Fruit fly (Drosophila melanogaster) whole organism, larva: ENCODE measurements around the gene C1GalTA.

Source experiments
- noc ChIP-seq: fragments of 200-800 bp; sonication (Bioruptor generic); optimal IDR thresholded peaks from 3 replicates; lab custom pipeline; 2019; ENCODE audit warnings: missing biosample characterization, mild to moderate bottlenecking, missing genetic modification characterization, moderate library complexity

C1GalTA gene

DNA sequence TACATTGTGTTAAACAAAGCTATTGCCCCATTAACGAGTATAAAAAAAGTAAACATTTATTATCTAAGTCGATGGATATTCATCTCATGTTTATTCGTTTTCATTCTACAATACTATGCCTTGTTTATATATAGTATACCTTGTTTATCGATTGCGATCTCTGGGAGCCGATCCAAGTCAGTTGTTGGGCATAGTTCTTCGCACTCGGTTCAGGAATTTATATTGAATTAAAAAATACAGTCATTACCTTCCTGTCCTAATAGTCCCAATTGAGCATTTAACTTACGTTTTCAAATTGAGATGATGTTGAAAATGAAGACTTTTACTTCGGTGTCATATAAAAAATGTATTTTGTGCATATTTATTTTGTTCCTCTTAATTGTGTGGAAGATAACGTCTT is 13.6 kb upstream of the C1GalTA start, which contains the start of gene CG32984:
Gene CG32984 (plus strand): TSS at position 301 of the 400 bp plus-strand sequence.
- TF ChIP-seq noc (tag; lab: Kevin White, UChicago) = no peak

DNA sequence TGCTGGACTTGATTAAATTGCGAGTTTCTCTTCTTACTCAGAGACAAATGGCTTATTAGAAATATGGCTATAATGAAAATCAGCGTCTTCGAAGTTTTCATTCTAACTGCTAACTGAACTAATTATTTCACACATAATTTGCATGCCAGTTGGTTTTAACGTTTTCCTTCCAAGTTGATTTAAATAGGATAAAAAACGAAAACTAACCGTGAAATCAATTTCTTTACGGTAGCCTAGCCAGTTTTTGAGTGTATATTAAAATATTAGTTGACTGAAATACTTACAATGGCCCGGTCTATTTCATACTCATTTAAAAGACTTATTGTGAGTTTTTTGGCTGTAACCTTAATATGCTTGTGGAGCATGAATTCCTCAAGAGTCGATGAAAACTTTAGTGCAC is 11.2 kb upstream of the C1GalTA start, which contains the start of the genes CG9525 and CG32985:
Gene CG9525 (minus strand): TSS at position 101 of the 400 bp plus-strand sequence.
Gene CG32985 (plus strand): TSS at position 280 of the 400 bp plus-strand sequence.
- no peak for TF ChIP-seq noc (tag; lab: Kevin White, UChicago)

DNA sequence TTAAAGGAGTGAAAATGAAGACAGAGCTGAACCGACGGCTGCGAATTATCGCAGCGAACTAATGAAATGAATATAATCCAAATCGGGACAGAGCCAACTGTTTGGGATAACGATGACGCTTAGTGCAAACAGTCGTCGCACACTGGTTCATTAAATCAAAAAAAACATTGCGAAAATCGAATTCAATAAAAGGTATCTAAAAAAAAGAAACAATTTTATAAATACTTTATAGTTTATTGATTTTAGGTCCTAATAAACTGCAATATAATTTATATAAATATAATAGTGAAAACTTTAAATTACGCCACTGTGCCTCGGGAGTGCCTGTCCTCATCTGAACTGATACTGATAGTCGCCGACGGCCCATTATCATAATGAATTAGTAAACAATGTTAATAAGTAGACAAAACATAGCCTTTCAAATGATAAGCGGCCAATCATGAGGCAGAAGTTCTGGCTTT is 8.0 kb upstream of the C1GalTA start, which contains the start of gene CG31886:
Gene CG31886 (minus strand): TSS at position 51 of the 461 bp plus-strand sequence.
- TF ChIP-seq noc (tag; lab: Kevin White, UChicago) = peak; percentile 85

DNA sequence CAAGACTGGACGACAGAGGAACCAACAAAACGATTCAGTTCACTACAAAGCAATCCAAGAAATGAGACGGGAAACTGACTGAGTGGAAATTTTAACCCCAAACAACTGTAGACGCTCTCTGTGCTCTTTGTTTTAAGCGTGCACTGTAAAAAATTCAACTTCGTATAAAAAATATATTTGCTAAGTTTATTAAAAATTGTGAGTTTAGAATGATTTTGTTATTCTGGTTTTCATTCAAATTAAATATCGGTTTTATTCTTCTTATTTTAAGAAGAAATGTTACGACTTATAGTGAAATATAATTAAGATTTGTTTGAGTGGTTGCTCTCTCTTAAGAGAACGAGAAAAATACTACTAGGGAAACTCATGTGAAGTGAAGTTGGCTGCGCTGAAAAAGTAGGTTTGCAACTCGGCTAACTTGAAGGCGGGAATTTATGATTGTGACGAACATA is 7.1 kb upstream of the C1GalTA start:
- peak; percentile 76 for TF ChIP-seq noc (tag; lab: Kevin White, UChicago)

dm6 chr2L:8957152-8957551 is 6.1 kb upstream of the C1GalTA start:
- no peak for TF ChIP-seq noc (tag; lab: Kevin White, UChicago)

- peak; percentile 1 for TF ChIP-seq noc (tag; lab: Kevin White, UChicago)
These were observed 5.3 kb upstream of the C1GalTA start for dm6 chr2L:8956336-8956726.

DNA sequence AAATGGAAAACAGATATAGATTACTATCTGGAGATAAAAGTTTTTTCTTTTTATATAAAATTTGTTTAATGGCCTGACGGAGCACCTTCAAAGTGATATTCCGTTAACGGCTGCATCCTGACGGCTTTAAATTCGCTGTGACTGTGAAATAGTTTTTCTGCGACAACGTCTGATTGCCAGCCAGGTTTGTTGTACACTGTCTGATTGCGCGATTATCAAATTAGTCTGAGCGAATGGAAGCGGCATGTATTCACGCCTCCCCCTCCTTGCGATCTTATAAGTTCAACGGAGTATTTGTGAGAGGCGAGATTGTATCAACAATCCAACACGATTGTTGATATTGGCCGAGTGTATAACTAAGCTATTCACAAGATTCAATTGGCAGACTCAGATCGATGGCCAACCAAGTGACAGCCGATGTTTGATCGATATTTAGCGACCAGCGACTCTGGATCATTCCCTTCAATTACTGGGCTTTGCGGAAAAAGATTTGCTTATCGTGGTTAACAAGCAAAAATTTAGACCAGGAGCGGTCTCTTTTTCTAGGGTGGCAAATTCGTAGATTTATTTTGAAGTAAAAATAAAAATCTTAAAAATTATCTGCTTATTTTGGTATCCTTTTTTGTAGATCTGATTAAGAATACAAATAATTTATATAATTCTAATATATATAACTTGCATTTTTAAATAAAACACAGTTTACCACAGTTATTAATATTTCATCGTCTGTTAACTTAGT is 4.8 kb upstream of the C1GalTA start:
- TF ChIP-seq noc (tag; lab: Kevin White, UChicago) = peak; percentile 57

- TF ChIP-seq noc (tag; lab: Kevin White, UChicago) = peak; percentile 87
These were observed 1.4 kb upstream of the C1GalTA start for dm6 chr2L:8952194-8953037.

- TF ChIP-seq noc (tag; lab: Kevin White, UChicago) = no peak
These were observed 895 bp downstream of the C1GalTA start for dm6 chr2L:8949919-8950722.

dm6 chr2L:8948650-8949049 is 2.4 kb downstream of the C1GalTA start:
- TF ChIP-seq noc (tag; lab: Kevin White, UChicago) = peak; percentile 29

DNA sequence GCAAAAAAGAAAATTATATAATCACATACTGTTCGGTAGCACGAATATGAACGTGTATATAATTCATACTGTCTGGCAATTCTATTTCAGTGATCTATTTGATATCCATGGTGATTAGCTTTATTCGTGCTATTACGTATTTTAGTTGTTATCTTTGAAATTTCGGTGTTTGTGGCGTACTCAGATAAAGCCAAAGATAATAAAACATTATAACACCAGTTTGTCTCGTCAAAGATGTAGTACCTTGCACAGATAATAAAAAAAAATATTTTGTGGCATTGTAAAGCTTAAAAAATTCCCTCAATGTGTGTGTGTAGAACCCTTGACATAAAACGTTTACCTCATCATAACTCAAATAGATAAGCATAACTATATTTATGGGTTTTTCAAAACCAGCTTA is 3.0 kb downstream of the C1GalTA start:
- peak; percentile 11 for TF ChIP-seq noc (tag; lab: Kevin White, UChicago)

- peak; percentile 8 for TF ChIP-seq noc (tag; lab: Kevin White, UChicago)
These were observed 4.2 kb downstream of the C1GalTA start, which contains the start of gene CG46397 for dm6 chr2L:8946718-8947316. Gene CG46397, plus strand, starts transcription at chr2L:8947266.

DNA sequence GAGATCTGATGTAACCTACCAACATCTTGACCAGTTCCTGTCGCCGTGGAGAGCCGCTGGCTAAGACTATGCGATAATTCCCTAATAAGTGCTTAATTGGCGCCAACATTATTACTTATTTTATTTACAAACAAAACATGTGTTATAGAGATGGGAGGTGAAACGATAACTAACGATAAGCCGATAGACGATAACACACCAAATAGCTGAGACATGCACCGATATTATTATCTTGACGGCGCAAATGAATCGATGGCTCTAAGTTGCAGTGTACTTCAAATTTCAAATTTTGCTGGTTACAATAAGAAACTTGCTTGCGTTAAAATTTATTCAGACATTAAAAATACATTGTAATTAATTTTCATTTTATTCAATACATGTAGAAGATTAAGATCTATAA is 7.9 kb downstream of the C1GalTA start, which contains the start of gene CG9515:
Gene CG9515 (minus strand): TSS at position 148 of the 400 bp plus-strand sequence.
- no peak for TF ChIP-seq noc (tag; lab: Kevin White, UChicago)

dm6 chr2L:8941736-8942337 is 9.2 kb downstream of the C1GalTA start, which contains the start of gene Argl:
Gene Argl, minus strand, starts transcription at chr2L:8942105.
- peak; percentile 72 for TF ChIP-seq noc (tag; lab: Kevin White, UChicago)
